Fruit fly (Drosophila melanogaster): ENCODE results near the gene CG11417.

Gene CG11417

DNA sequence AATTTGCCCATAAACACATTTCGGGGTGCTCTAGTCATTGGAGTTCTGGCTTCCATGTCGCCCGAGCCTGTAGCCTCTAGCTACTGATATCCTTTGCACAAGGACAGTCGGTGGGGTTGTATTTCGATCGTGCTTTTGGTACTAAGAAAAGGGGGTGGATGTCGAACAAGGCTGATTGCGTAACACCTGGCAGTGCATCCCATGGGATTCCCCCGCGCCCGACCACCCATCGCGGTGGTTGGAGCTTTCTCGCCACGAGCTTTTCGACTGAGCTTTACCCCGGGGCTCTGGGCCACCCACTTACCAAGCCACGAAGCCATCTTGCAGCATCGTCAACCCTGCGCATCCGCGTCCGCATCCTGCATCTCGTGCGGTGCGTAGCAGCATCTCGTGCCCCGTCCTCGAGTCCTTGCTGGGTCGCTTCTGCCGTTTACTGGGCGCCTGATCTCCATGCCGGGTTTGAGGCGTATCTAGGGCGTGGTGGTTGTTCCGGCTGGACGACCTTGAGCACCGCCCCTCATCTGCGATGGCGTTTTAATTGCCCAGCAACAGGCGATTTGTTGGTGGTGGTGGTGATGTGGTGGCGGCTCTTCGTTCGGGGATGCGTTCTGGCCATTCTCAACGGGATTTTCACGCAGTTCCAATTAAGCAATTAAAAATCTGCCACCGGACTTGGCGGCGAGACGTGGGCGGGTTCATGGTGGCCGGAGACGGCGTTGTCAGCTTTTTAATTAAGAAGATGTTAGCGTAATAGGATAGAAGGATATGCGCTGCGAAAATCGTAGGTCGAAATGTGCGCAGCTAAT lies 44.0 kb downstream of the CG11417 start (continued):
- TF ChIP-seq CG4730 (GFP tag; IDR thresholded peaks at IDR 0.05) = no peak
- no peak for TF ChIP-seq insv (GFP tag; optimal IDR thresholded peaks at IDR 0.05)
- no peak for TF ChIP-seq h (optimal IDR thresholded peaks at IDR 0.05)
- TF ChIP-seq CG8089 (GFP tag; optimal IDR thresholded peaks at IDR 0.05) = no peak
- peak; percentile 97 for TF ChIP-seq abd-A (tag; optimal IDR thresholded peaks at IDR 0.05)
- no peak for TF ChIP-seq CG3726 (GFP tag; IDR thresholded peaks at IDR 0.05)
- peak; percentile 6 for TF ChIP-seq CG12769 (tag; optimal IDR thresholded peaks at IDR 0.05)
- no peak for TF ChIP-seq cas (GFP tag; IDR thresholded peaks at IDR 0.05)
- no peak for TF ChIP-seq CG17385 (GFP tag; optimal IDR thresholded peaks at IDR 0.05)
- TF ChIP-seq ttk (GFP tag; IDR thresholded peaks at IDR 0.05) = no peak
- TF ChIP-seq CG2199 (GFP tag; IDR thresholded peaks at IDR 0.05) = no peak
- TF ChIP-seq Kr (GFP tag; optimal IDR thresholded peaks at IDR 0.05) = no peak
- TF ChIP-seq CG6683 (GFP tag; optimal IDR thresholded peaks at IDR 0.05) = no peak
- TF ChIP-seq D19A (tag; optimal IDR thresholded peaks at IDR 0.05) = no peak
- TF ChIP-seq chinmo (GFP tag; IDR thresholded peaks at IDR 0.05; ENCODE audit: partially characterized antibody) = 0 out of 4 replicates have a peak, but pooled peaks have one; percentile 33
- no peak for TF ChIP-seq Myb (GFP tag; optimal IDR thresholded peaks at IDR 0.05)
- TF ChIP-seq vnd (GFP tag; IDR thresholded peaks at IDR 0.05; ENCODE audit: partially characterized antibody) = no peak
- peak; percentile 98 for TF ChIP-seq scrt (GFP tag; optimal IDR thresholded peaks at IDR 0.05)
- no peak for TF ChIP-seq Jarid2 (GFP tag; optimal IDR thresholded peaks at IDR 0.05)
- TF ChIP-seq zfh2 (GFP tag; optimal IDR thresholded peaks at IDR 0.05) = no peak
- peak; percentile 95 for TF ChIP-seq CG31224 (GFP tag; IDR thresholded peaks at IDR 0.05)
- no peak for TF ChIP-seq CG8765 (GFP tag; IDR thresholded peaks at IDR 0.05)
- peak; percentile 13 for TF ChIP-seq ewg (GFP tag; optimal IDR thresholded peaks at IDR 0.05)
- TF ChIP-seq CG8478 (optimal IDR thresholded peaks at IDR 0.05) = no peak

DNA sequence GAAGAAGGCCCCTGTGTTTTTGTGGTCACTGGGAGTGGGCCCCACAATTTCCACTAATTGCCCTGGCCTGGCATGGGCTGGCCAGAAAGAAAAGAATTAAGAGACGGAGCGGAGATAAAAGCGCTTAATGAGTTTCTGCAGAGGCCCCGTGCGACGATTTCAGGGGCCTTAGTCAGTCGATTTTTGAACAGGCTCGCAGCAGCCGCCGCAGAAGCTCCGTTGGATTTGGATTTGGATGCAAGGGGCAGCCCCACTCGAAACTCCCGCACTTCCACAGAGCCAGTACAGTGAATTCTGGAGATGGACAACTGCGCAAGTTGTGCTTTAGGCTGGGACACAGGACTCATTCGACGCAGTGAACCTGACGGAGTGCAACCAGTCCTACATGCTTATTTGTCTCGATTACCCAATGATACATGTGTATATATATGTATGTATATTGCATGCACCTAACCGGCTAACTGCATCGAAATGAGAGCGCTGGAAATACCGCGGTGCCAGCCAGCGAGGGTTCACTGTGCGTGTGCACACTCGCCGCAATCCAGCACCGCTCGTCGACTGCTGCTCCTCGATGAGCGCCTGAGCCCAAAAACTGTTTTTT lies 44.7 kb downstream of the CG11417 start:
- TF ChIP-seq CG2120 (GFP tag; optimal IDR thresholded peaks at IDR 0.05) = peak; percentile 79
- peak; percentile 30 for TF ChIP-seq Hand (GFP tag; optimal IDR thresholded peaks at IDR 0.05)
- no peak for TF ChIP-seq CG34376 (GFP tag; optimal IDR thresholded peaks at IDR 0.05)
- TF ChIP-seq sna (GFP tag; IDR thresholded peaks at IDR 0.05; ENCODE audit: partially characterized antibody) = no peak
- TF ChIP-seq dmrt99B (tag; optimal IDR thresholded peaks at IDR 0.05) = peak; percentile 67
- TF ChIP-seq run (tag; optimal IDR thresholded peaks at IDR 0.05) = no peak
- TF ChIP-seq pros (GFP tag; optimal IDR thresholded peaks at IDR 0.05) = no peak
- TF ChIP-seq org-1 (GFP tag; optimal IDR thresholded peaks at IDR 0.05) = peak; percentile 61
- no peak for TF ChIP-seq gro (GFP tag; optimal IDR thresholded peaks at IDR 0.05)
- peak; percentile 51; the same call in 1 of the 3 replicates for TF ChIP-seq CG11560 (tag; IDR thresholded peaks at IDR 0.05)
- TF ChIP-seq pho (GFP tag; optimal IDR thresholded peaks at IDR 0.05) = peak; percentile 54
- TF ChIP-seq CG6272 (GFP tag; IDR thresholded peaks at IDR 0.05) = peak; percentile 64
- no peak for TF ChIP-seq tio (GFP tag; optimal IDR thresholded peaks at IDR 0.05)
- TF ChIP-seq danr (GFP tag; IDR thresholded peaks at IDR 0.05) = peak; percentile 67
- peak; percentile 55; the same call in 1 of the 2 replicates for TF ChIP-seq ara (GFP tag; IDR thresholded peaks at IDR 0.05)
- peak; percentile 71 for TF ChIP-seq CG13424 (tag; optimal IDR thresholded peaks at IDR 0.05)
- peak; percentile 46 for TF ChIP-seq Usf (GFP tag; optimal IDR thresholded peaks at IDR 0.05)
- no peak for TF ChIP-seq CG13287 (GFP tag; IDR thresholded peaks at IDR 0.05; ENCODE audit: partially characterized antibody)
- TF ChIP-seq Nf-YB (GFP tag; optimal IDR thresholded peaks at IDR 0.05) = no peak
- TF ChIP-seq CG14667 (GFP tag; IDR thresholded peaks at IDR 0.05) = 0 out of 2 replicates have a peak, but pooled peaks have one; percentile 44
- TF ChIP-seq so (GFP tag; IDR thresholded peaks at IDR 0.05) = 0 out of 3 replicates have a peak, but pooled peaks have one; percentile 36
- TF ChIP-seq CG12659 (GFP tag; optimal IDR thresholded peaks at IDR 0.05) = peak; percentile 34
- TF ChIP-seq CG10274 (GFP tag; optimal IDR thresholded peaks at IDR 0.05) = peak; percentile 4
- peak; percentile 98 for TF ChIP-seq grau (tag; optimal IDR thresholded peaks at IDR 0.05)
- no peak for TF ChIP-seq hkb (optimal IDR thresholded peaks at IDR 0.05)
- peak; percentile 72; the same call in 1 of the 2 replicates for TF ChIP-seq hkb (GFP tag; IDR thresholded peaks at IDR 0.05)
